Worm (Caenorhabditis elegans): ENCODE data around the gene Y43C5B.2.

DNA sequence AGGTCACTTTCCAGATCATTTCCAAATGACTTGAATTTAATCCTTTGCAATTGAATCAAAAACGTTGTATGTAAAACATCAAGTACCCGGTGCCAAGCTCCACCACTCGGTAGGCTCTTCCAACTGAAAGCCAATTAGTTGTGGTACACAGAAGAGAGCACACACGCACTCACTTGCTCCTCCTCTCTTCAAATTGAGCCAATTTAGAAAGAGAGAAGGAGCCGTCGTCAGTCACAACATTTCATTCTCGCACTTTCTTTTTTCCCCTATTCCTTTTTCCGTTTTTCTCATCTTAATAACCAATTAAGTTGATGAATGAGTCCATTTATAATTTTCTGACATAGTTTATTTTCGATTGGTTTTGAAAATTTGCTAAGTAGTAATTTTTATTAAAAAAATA, 46.1 kb upstream of the Y43C5B.2 start:
- TF ChIP-seq ref-1 (GFP tag; conservative IDR thresholded peaks at IDR 0.05): no peak
- TF ChIP-seq cog-1 (tag; optimal IDR thresholded peaks at IDR 0.05): no peak
